Fruit fly (Drosophila melanogaster): ENCODE data around the gene Sema1a.

Sema1a gene

DNA sequence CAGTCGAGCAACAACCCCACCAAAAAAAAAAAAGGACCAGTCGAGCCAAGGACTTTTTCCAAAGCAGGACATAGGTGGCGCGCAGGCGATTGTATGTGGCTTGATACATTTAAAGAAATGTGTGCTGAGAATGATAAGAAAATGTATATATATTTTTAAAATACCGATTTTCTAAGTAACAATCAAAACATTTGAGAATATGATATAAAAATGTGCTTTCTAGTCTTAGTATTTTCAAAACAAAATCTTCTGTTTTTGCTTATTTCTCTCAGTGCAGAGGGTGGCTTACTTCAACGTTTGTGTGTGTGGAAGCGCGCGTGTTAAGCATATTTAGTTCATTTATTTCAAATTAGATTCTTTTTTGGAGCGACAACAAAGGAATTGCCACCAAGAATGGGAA lies 60.7 kb downstream of the Sema1a start:
- TF ChIP-seq CG12299 (tag; optimal IDR thresholded peaks at IDR 0.05) (peak; percentile 0), CG1529 (GFP tag; optimal IDR thresholded peaks at IDR 0.05) (peak; percentile 12), Rfx (GFP tag; IDR thresholded peaks at IDR 0.05) (peak; percentile 57), CG14710 (tag; optimal IDR thresholded peaks at IDR 0.05) (peak; percentile 45), kni (GFP tag; optimal IDR thresholded peaks at IDR 0.05) (no peak), CG6854 (GFP tag; optimal IDR thresholded peaks at IDR 0.05) (peak; percentile 32), CG7357 (GFP tag; IDR thresholded peaks at IDR 0.05) (no peak; the same call in 2 of the 3 replicates), cato (GFP tag; optimal IDR thresholded peaks at IDR 0.05; ENCODE audit: borderline replicate concordance) (no peak), CG11696 (GFP tag; IDR thresholded peaks at IDR 0.05) (no peak), Dek (tag; optimal IDR thresholded peaks at IDR 0.05) (no peak), CG15011 (GFP tag; optimal IDR thresholded peaks at IDR 0.05) (peak; percentile 14), CG13624 (GFP tag; optimal IDR thresholded peaks at IDR 0.05) (no peak), pum (GFP tag; optimal IDR thresholded peaks at IDR 0.05) (no peak), stwl (tag; optimal IDR thresholded peaks at IDR 0.05) (no peak), Neu2 (GFP tag; optimal IDR thresholded peaks at IDR 0.05; ENCODE audit: borderline replicate concordance) (no peak), phol (tag; optimal IDR thresholded peaks at IDR 0.05) (peak; percentile 47), CG1792 (GFP tag; optimal IDR thresholded peaks at IDR 0.05) (no peak), Myb (GFP tag; optimal IDR thresholded peaks at IDR 0.05) (no peak), CG2120 (GFP tag; optimal IDR thresholded peaks at IDR 0.05) (peak; percentile 61), exex (tag; optimal IDR thresholded peaks at IDR 0.05) (no peak), ash1 (GFP tag; optimal IDR thresholded peaks at IDR 0.05) (no peak), Sry-β (GFP tag; optimal IDR thresholded peaks at IDR 0.05) (no peak), CG16779 (GFP tag; IDR thresholded peaks at IDR 0.05) (no peak), fu2 (GFP tag; optimal IDR thresholded peaks at IDR 0.05) (no peak), CG12942 (GFP tag; optimal IDR thresholded peaks at IDR 0.05) (no peak), NFAT (GFP tag; IDR thresholded peaks at IDR 0.05) (no peak), dmrt11E (tag; optimal IDR thresholded peaks at IDR 0.05) (peak; percentile 44), CG1832 (GFP tag; optimal IDR thresholded peaks at IDR 0.05) (no peak), CG11560 (tag; IDR thresholded peaks at IDR 0.05) (0 out of 3 replicates have a peak, but pooled peaks have one; percentile 46), pita (GFP tag; optimal IDR thresholded peaks at IDR 0.05) (no peak), mam (GFP tag; optimal IDR thresholded peaks at IDR 0.05) (no peak), CG17568 (GFP tag; optimal IDR thresholded peaks at IDR 0.05) (no peak), CG17612 (GFP tag; IDR thresholded peaks at IDR 0.05) (no peak), CG14667 (GFP tag; IDR thresholded peaks at IDR 0.05) (peak; percentile 42; the same call in 1 of the 2 replicates), CG9817 (tag; optimal IDR thresholded peaks at IDR 0.05) (peak; percentile 52), H2.0 (GFP tag; IDR thresholded peaks at IDR 0.05) (peak; percentile 45), CG11456 (GFP tag; IDR thresholded peaks at IDR 0.05) (no peak; the same call in 2 of the 3 replicates), CG5180 (GFP tag; optimal IDR thresholded peaks at IDR 0.05) (peak; percentile 21), Dll (GFP tag; IDR thresholded peaks at IDR 0.05; ENCODE audit: partially characterized antibody) (no peak), Abd-B (GFP tag; optimal IDR thresholded peaks at IDR 0.05) (peak; percentile 24), oc (tag; optimal IDR thresholded peaks at IDR 0.05) (peak; percentile 49), CG7271 (tag; optimal IDR thresholded peaks at IDR 0.05) (no peak), CG17912 (GFP tag; optimal IDR thresholded peaks at IDR 0.05) (no peak), mld (GFP tag; IDR thresholded peaks at IDR 0.05; ENCODE audit: partially characterized antibody) (no peak), GATAe (GFP tag; conservative IDR thresholded peaks at IDR 0.05) (no peak), Blimp-1 (GFP tag; optimal IDR thresholded peaks at IDR 0.05) (peak; percentile 57), E2f2 (GFP tag; IDR thresholded peaks at IDR 0.05) (peak; percentile 35; the same call in 1 of the 2 replicates), CG32772 (GFP tag; IDR thresholded peaks at IDR 0.05) (peak; percentile 55), Atf6 (GFP tag; IDR thresholded peaks at IDR 0.05) (peak; percentile 46; the same call in 1 of the 2 replicates), CG9609 (GFP tag; optimal IDR thresholded peaks at IDR 0.05) (no peak)

Measured in whole organism, embryonic.